Worm (Caenorhabditis elegans): ENCODE measurements around the gene srh-44.

- TF ChIP-seq ama-1 (optimal IDR thresholded peaks at IDR 0.05) (no peak), sea-1 (GFP tag; conservative IDR thresholded peaks at IDR 0.05) (no peak), F13C5.2 (tag; optimal IDR thresholded peaks at IDR 0.05) (no peak), scrt-1 (GFP tag; IDR thresholded peaks at IDR 0.05) (no peak), tbx-11 (GFP tag; IDR thresholded peaks at IDR 0.05) (no peak), ceh-13 (GFP tag; optimal IDR thresholded peaks at IDR 0.05) (no peak), pes-1 (GFP tag; IDR thresholded peaks at IDR 0.05) (no peak), ets-7 (tag; optimal IDR thresholded peaks at IDR 0.05) (no peak), flt-1 (GFP tag; IDR thresholded peaks at IDR 0.05) (no peak), hmbx-1 (tag; optimal IDR thresholded peaks at IDR 0.05) (no peak), tra-4 (tag; optimal IDR thresholded peaks at IDR 0.05) (no peak), hnd-1 (tag; optimal IDR thresholded peaks at IDR 0.05) (no peak), B0310.2 (tag; optimal IDR thresholded peaks at IDR 0.05) (no peak), tbx-37 (GFP tag; conservative IDR thresholded peaks at IDR 0.05) (no peak)
Measured at ce11 chrII:11526954-11527353, 12.1 kb downstream of the srh-44 start, which contains the start of gene age-1.

Measured in whole organism, early embryonic.